Worm (Caenorhabditis elegans) whole organism, L3 larva: Measurements from ENCODE around the gene ints-5.

Experiments used
- ceh-28 ChIP-seq: fragments of 150-350 bp; optimal IDR thresholded peaks from 2 replicates; lab custom pipeline; 2014; ENCODE audit warnings: missing biosample characterization, missing genetic modification reagents, missing genetic modification characterization
- nhr-12 ChIP-seq: fragments of 150-350 bp; optimal IDR thresholded peaks from 2 replicates; lab custom pipeline; 2014; ENCODE audit warnings: missing biosample characterization, missing genetic modification characterization
- sea-2 ChIP-seq: fragments of 150-350 bp; sonication (generic microtip); optimal IDR thresholded peaks from 4 replicates; lab custom pipeline; 2014; ENCODE audit warnings: missing biosample characterization, missing genetic modification reagents, missing genetic modification characterization
- ztf-11 ChIP-seq: fragments of 150-350 bp; optimal IDR thresholded peaks from 2 replicates; lab custom pipeline; 2014; ENCODE audit warnings: missing biosample characterization, missing genetic modification characterization

- TF ChIP-seq ztf-11 (tag; lab: Kevin White, UChicago), result no peak
- TF ChIP-seq sea-2 (GFP tag; lab: Kevin White, UChicago), result no peak
- no peak for TF ChIP-seq nhr-12 (tag; lab: Kevin White, UChicago)
- TF ChIP-seq ceh-28 (tag; lab: Kevin White, UChicago), result no peak
Observed at ce11 chrV:18553750-18554149, 20.0 kb downstream of the ints-5 start, which contains the start of gene Y51A2D.8.
